Fruit fly (Drosophila melanogaster) whole organism, embryonic: ENCODE data around the gene Ir94a.

ENCODE experiments used
- Bgb ChIP-seq: fragments of 200-800 bp; sonication (Bioruptor generic); IDR thresholded peaks from 2 replicates; pipeline ENCODE4 v1.3.6; 2022; ENCODE audit warnings: missing biosample characterization, missing genetic modification characterization; ENCODE audit not compliant: partially characterized antibody
- CG15269 ChIP-seq: fragments of 200-800 bp; sonication (Bioruptor generic); optimal IDR thresholded peaks from 2 replicates; lab custom pipeline; 2018; ENCODE audit warnings: missing biosample characterization, mild to moderate bottlenecking, missing genetic modification characterization, moderate library complexity
- CG30431 ChIP-seq: fragments of 200-800 bp; sonication (Bioruptor generic); optimal IDR thresholded peaks from 2 replicates; lab custom pipeline; 2017; ENCODE audit warnings: missing biosample characterization, missing genetic modification characterization
- kah ChIP-seq: fragments of 200-800 bp; sonication (Bioruptor generic); optimal IDR thresholded peaks from 2 replicates; lab custom pipeline; 2018; ENCODE audit warnings: missing biosample characterization, mild to moderate bottlenecking, missing genetic modification characterization
- ken ChIP-seq: fragments of 200-800 bp; sonication (Bioruptor generic); IDR thresholded peaks from 3 replicates; pipeline ENCODE4 v1.3.6; 2022; ENCODE audit warnings: missing biosample characterization, missing genetic modification characterization
- maf-S ChIP-seq: fragments of 200-800 bp; sonication (Bioruptor generic); optimal IDR thresholded peaks from 2 replicates; lab custom pipeline; 2016; ENCODE audit warnings: missing biosample characterization, missing genetic modification characterization
- ro ChIP-seq: fragments of 200-800 bp; sonication (Bioruptor generic); IDR thresholded peaks from 2 replicates; pipeline ENCODE4 v1.3.6; 2022; ENCODE audit warnings: missing biosample characterization, missing genetic modification characterization

- TF ChIP-seq kah (GFP tag; lab: Kevin White, UChicago), result no peak
- no peak for TF ChIP-seq maf-S (GFP tag; lab: Kevin White, UChicago)
- no peak for TF ChIP-seq CG30431 (GFP tag; lab: Kevin White, UChicago)
- TF ChIP-seq ro (GFP tag; lab: Robert Waterston, UW), result no peak
- TF ChIP-seq ken (GFP tag; lab: Robert Waterston, UW), result no peak
- TF ChIP-seq CG15269 (tag; lab: Kevin White, UChicago), result no peak
- no peak for TF ChIP-seq Bgb (GFP tag; lab: Robert Waterston, UW)
Measured at dm6 chr3R:22067235-22067634, 46.0 kb upstream of the Ir94a start.
